Fruit fly (Drosophila melanogaster): ENCODE data around the gene Axn.

Gene Axn

DNA sequence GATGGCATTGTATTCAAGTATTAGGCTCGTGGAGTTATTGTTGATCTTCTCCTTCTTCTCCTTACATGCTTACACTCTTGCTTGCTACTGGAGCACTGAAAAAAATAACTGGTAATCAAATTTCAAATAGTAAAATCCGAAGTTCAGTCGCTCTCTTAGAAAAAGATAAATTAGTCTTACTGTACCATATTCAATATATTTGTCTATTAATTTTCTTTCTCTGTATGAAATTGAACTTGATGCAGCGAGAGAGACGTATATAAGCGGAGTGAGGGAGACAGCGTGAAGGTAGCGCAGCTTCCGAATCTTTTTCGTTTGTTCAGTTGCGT is 38.5 kb downstream of the Axn start (continued):
- peak; percentile 62 for TF ChIP-seq PHDP (tag; optimal IDR thresholded peaks at IDR 0.05)
- TF ChIP-seq sob (GFP tag; IDR thresholded peaks at IDR 0.05): peak; percentile 88
- TF ChIP-seq ap (GFP tag; IDR thresholded peaks at IDR 0.05): peak; percentile 92
- TF ChIP-seq CG12155 (GFP tag; optimal IDR thresholded peaks at IDR 0.05): peak; percentile 52
- peak; percentile 83 for TF ChIP-seq CG13624 (GFP tag; optimal IDR thresholded peaks at IDR 0.05)
- peak; percentile 92 for TF ChIP-seq esg (GFP tag; conservative IDR thresholded peaks at IDR 0.05)
- peak; percentile 72 for TF ChIP-seq TFAM (GFP tag; optimal IDR thresholded peaks at IDR 0.05)
- peak; percentile 82 for TF ChIP-seq Spps (tag; optimal IDR thresholded peaks at IDR 0.05)
- peak; percentile 64 for TF ChIP-seq ewg (GFP tag; optimal IDR thresholded peaks at IDR 0.05)
- peak; percentile 50 for TF ChIP-seq Mad (GFP tag; optimal IDR thresholded peaks at IDR 0.05)
- peak; percentile 84 for TF ChIP-seq wor (GFP tag; IDR thresholded peaks at IDR 0.05)
- peak; percentile 78 for TF ChIP-seq CG7357 (GFP tag; IDR thresholded peaks at IDR 0.05)
- TF ChIP-seq CG11695 (GFP tag; IDR thresholded peaks at IDR 0.05): peak; percentile 86
- peak; percentile 89 for TF ChIP-seq pnt (GFP tag; optimal IDR thresholded peaks at IDR 0.05)
- TF ChIP-seq Dp (GFP tag; optimal IDR thresholded peaks at IDR 0.05): no peak
- peak; percentile 83 for TF ChIP-seq Rfx (GFP tag; IDR thresholded peaks at IDR 0.05)
- peak; percentile 85 for TF ChIP-seq HHEX (GFP tag; optimal IDR thresholded peaks at IDR 0.05)
- peak; percentile 56 for TF ChIP-seq grn (GFP tag; optimal IDR thresholded peaks at IDR 0.05)
- TF ChIP-seq GATAe (GFP tag; conservative IDR thresholded peaks at IDR 0.05): no peak
- peak; percentile 82 for TF ChIP-seq scrt (GFP tag; optimal IDR thresholded peaks at IDR 0.05)
- peak in 1 of 3 experiments; percentile 83 for TF ChIP-seq Stat92E (GFP tag; optimal IDR thresholded peaks at IDR 0.05)
- peak; percentile 75 for TF ChIP-seq CG15514 (GFP tag; optimal IDR thresholded peaks at IDR 0.05)
- TF ChIP-seq Xrp1 (GFP tag; IDR thresholded peaks at IDR 0.05): peak; percentile 94
- peak in 1 of 2 experiments; percentile 76 for TF ChIP-seq Hr78 (GFP tag; optimal IDR thresholded peaks at IDR 0.05)
- no peak for TF ChIP-seq Doc3 (GFP tag; IDR thresholded peaks at IDR 0.05; ENCODE audit: partially characterized antibody)
- TF ChIP-seq CG4854 (GFP tag; optimal IDR thresholded peaks at IDR 0.05): peak; percentile 80
- TF ChIP-seq CG17829 (tag; optimal IDR thresholded peaks at IDR 0.05): peak; percentile 89
- no peak for TF ChIP-seq CrebB (tag; optimal IDR thresholded peaks at IDR 0.05)
- TF ChIP-seq sens (GFP tag): peak; percentile 98
- TF ChIP-seq peb (GFP tag; IDR thresholded peaks at IDR 0.05): peak; percentile 87
- TF ChIP-seq twi (tag; optimal IDR thresholded peaks at IDR 0.05): no peak
- TF ChIP-seq CG10147 (GFP tag; optimal IDR thresholded peaks at IDR 0.05): peak; percentile 77
- TF ChIP-seq CG10565 (GFP tag; optimal IDR thresholded peaks at IDR 0.05): peak; percentile 33
- 0 out of 2 replicates have a peak, but pooled peaks have one; percentile 43 for TF ChIP-seq ham (GFP tag; IDR thresholded peaks at IDR 0.05)
- TF ChIP-seq Side (GFP tag; optimal IDR thresholded peaks at IDR 0.05): peak; percentile 89
- TF ChIP-seq sd (tag; optimal IDR thresholded peaks at IDR 0.05): no peak
- TF ChIP-seq CG10209 (GFP tag; optimal IDR thresholded peaks at IDR 0.05): peak; percentile 67
- TF ChIP-seq CG2116 (GFP tag; optimal IDR thresholded peaks at IDR 0.05): no peak
- peak; percentile 72 for TF ChIP-seq en (GFP tag; optimal IDR thresholded peaks at IDR 0.05)
- no peak for TF ChIP-seq lov (optimal IDR thresholded peaks at IDR 0.05)
- TF ChIP-seq lov (GFP tag; IDR thresholded peaks at IDR 0.05): peak; percentile 94
- peak; percentile 91 for TF ChIP-seq Rx (GFP tag; IDR thresholded peaks at IDR 0.05)
- peak; percentile 93 for TF ChIP-seq CG4424 (GFP tag; optimal IDR thresholded peaks at IDR 0.05)
- peak; percentile 91 for TF ChIP-seq row (GFP tag; IDR thresholded peaks at IDR 0.05)
- 0 out of 2 replicates have a peak, but pooled peaks have one; percentile 59 for TF ChIP-seq CG16779 (GFP tag; IDR thresholded peaks at IDR 0.05)
- peak; percentile 90 for TF ChIP-seq D19A (tag; optimal IDR thresholded peaks at IDR 0.05)
- TF ChIP-seq danr (GFP tag; IDR thresholded peaks at IDR 0.05): peak; percentile 85
- peak; percentile 70 for TF ChIP-seq CoRest (tag; optimal IDR thresholded peaks at IDR 0.05)
- peak; percentile 68 for TF ChIP-seq CG1602 (GFP tag; optimal IDR thresholded peaks at IDR 0.05)
- peak; percentile 30 for TF ChIP-seq HLH54F (GFP tag; optimal IDR thresholded peaks at IDR 0.05)
- peak; percentile 81 for TF ChIP-seq CG12104 (GFP tag; optimal IDR thresholded peaks at IDR 0.05)
- TF ChIP-seq ftz-f1 (GFP tag; optimal IDR thresholded peaks at IDR 0.05): no peak

Measured in whole organism, embryonic.